Worm (Caenorhabditis elegans) whole organism, L4/young adult: Measurements from ENCODE around the gene erp-44.3.

Experiments used
- dao-5 ChIP-seq: sonication (generic microtip); optimal IDR thresholded peaks from 2 replicates; lab custom pipeline; 2016; ENCODE audit warnings: missing genotype, missing genetic modification characterization, moderate library complexity, missing compliant biosample characterization
- him-1 ChIP-seq: sonication (generic microtip); optimal IDR thresholded peaks from 2 replicates; lab custom pipeline; 2016; ENCODE audit warnings: missing genotype, missing genetic modification reagents, missing genetic modification characterization, missing compliant biosample characterization

- TF ChIP-seq dao-5 (tag; lab: Kevin White, UChicago): no peak
- no peak for TF ChIP-seq him-1 (tag; lab: Kevin White, UChicago)
These were observed 51.2 kb downstream of the erp-44.3 start for ce11 chrIV:8173610-8174009.
